Fruit fly (Drosophila melanogaster): ENCODE results near the gene CG33116.

CG33116 gene

DNA sequence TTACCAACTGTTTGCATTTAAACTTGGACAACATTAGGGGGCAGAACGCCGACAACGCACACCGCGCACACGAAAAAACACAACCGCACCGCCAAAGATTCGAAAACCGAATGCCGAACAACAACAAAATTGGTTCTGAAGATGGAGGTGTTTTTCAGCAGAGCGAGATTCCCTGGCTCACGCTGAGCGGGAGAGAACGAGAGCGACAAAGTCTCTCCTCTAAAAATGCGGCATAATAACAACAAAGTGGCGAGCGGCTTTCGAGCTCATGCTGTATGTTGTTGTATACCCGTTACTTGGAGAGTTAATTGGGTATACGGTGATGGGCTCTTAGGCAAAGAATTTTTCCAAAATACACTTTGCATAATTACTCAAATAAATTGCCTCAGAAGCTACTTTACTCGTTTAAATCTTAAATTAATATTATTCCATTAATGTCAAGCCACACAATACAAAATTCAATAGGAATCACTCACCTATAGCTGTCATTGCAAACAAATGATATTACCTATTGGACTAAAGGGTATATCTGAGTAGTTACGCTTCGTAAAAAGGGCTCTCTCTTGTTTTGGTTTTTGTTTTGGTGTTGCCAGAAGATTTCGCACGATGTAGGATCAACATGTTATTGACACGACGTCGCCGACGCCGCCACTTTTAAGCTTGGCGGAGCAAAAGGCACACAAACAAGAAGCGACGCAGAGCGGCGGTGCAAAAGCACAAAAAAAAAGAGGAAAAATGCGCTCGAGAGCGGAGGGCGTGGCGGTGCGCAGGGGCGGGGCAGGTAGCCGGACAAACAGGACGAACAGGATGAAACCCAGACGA lies 39.4 kb downstream of the CG33116 start (continued):
- TF ChIP-seq rib (GFP tag; IDR thresholded peaks at IDR 0.05) (no peak), br (optimal IDR thresholded peaks at IDR 0.05) (no peak), cato (GFP tag; optimal IDR thresholded peaks at IDR 0.05; ENCODE audit: borderline replicate concordance) (no peak), HmgD (GFP tag; optimal IDR thresholded peaks at IDR 0.05) (no peak), Drgx (GFP tag; IDR thresholded peaks at IDR 0.05) (peak; percentile 81), Nf-YB (GFP tag; optimal IDR thresholded peaks at IDR 0.05) (peak; percentile 52), CG31365 (tag; optimal IDR thresholded peaks at IDR 0.05) (peak; percentile 26), CG6175 (GFP tag; IDR thresholded peaks at IDR 0.05) (no peak), CG14441 (GFP tag; IDR thresholded peaks at IDR 0.05) (peak; percentile 66), klu (GFP tag; IDR thresholded peaks at IDR 0.05) (no peak), Sry-δ (GFP tag; optimal IDR thresholded peaks at IDR 0.05) (peak; percentile 2), mirr (GFP tag; optimal IDR thresholded peaks at IDR 0.05) (peak; percentile 29), CG4328 (GFP tag; optimal IDR thresholded peaks at IDR 0.05) (no peak), dm (GFP tag; optimal IDR thresholded peaks at IDR 0.05) (no peak), bab2 (GFP tag; optimal IDR thresholded peaks at IDR 0.05) (peak; percentile 12), dati (GFP tag; IDR thresholded peaks at IDR 0.05) (no peak), CG6683 (GFP tag; optimal IDR thresholded peaks at IDR 0.05) (peak; percentile 43), sug (tag; optimal IDR thresholded peaks at IDR 0.05) (peak; percentile 45), emc (GFP tag; optimal IDR thresholded peaks at IDR 0.05) (no peak), Deaf1 (tag; optimal IDR thresholded peaks at IDR 0.05) (peak; percentile 22), dan (GFP tag; IDR thresholded peaks at IDR 0.05) (no peak), ash1 (GFP tag; optimal IDR thresholded peaks at IDR 0.05) (no peak), Mad (GFP tag; optimal IDR thresholded peaks at IDR 0.05) (peak; percentile 38), abd-A (tag; optimal IDR thresholded peaks at IDR 0.05) (peak; percentile 44), CG11093 (GFP tag; IDR thresholded peaks at IDR 0.05) (no peak), CG11695 (GFP tag; IDR thresholded peaks at IDR 0.05) (peak; percentile 55; the same call in 2 of the 3 replicates), Ets65A (GFP tag) (peak; percentile 72), CG43689 (GFP tag; IDR thresholded peaks at IDR 0.05) (no peak), sens (GFP tag) (peak; percentile 94), Med (GFP tag) (peak; percentile 73), oc (tag; optimal IDR thresholded peaks at IDR 0.05) (no peak), Side (GFP tag; optimal IDR thresholded peaks at IDR 0.05) (peak; percentile 27), fd64A (GFP tag; optimal IDR thresholded peaks at IDR 0.05) (no peak), MTF-1 (GFP tag; optimal IDR thresholded peaks at IDR 0.05; ENCODE audit: borderline replicate concordance) (no peak), jing (GFP tag; optimal IDR thresholded peaks at IDR 0.05) (peak; percentile 33), CG7372 (GFP tag; IDR thresholded peaks at IDR 0.05) (0 out of 2 replicates have a peak, but pooled peaks have one; percentile 6), zf30C (GFP tag; optimal IDR thresholded peaks at IDR 0.05) (no peak), Doc3 (GFP tag; IDR thresholded peaks at IDR 0.05; ENCODE audit: partially characterized antibody) (no peak), CG32532 (GFP tag; IDR thresholded peaks at IDR 0.05) (peak; percentile 65), CG10654 (GFP tag; optimal IDR thresholded peaks at IDR 0.05) (peak; percentile 1), CG6254 (GFP tag; optimal IDR thresholded peaks at IDR 0.05) (peak; percentile 68), CG15479 (GFP tag; optimal IDR thresholded peaks at IDR 0.05) (no peak), Hey (tag; optimal IDR thresholded peaks at IDR 0.05) (no peak), Antp (GFP tag; optimal IDR thresholded peaks at IDR 0.05) (no peak), repo (GFP tag; optimal IDR thresholded peaks at IDR 0.05) (no peak), pum (GFP tag; optimal IDR thresholded peaks at IDR 0.05) (peak; percentile 5), vfl (GFP tag; optimal IDR thresholded peaks at IDR 0.05) (peak; percentile 50), ap (GFP tag; IDR thresholded peaks at IDR 0.05) (no peak), CG7745 (tag; optimal IDR thresholded peaks at IDR 0.05) (no peak), eve (GFP tag; optimal IDR thresholded peaks at IDR 0.05) (no peak), cas (GFP tag; IDR thresholded peaks at IDR 0.05) (no peak)
